Worm (Caenorhabditis elegans) whole organism, young adult: Measurements from ENCODE around the gene F23B2.7.

Experiments used
- B0035.1 ChIP-seq: sonication (generic microtip); optimal IDR thresholded peaks from 2 replicates; lab custom pipeline; 2016; ENCODE audit warnings: missing genetic modification characterization, mild to moderate bottlenecking, missing compliant biosample characterization, missing genotype, missing genetic modification reagents
- B0261.1 ChIP-seq: sonication (generic microtip); optimal IDR thresholded peaks from 2 replicates; lab custom pipeline; 2016; ENCODE audit warnings: mild to moderate bottlenecking, missing genetic modification characterization, moderate library complexity, missing compliant biosample characterization
- B0336.3 ChIP-seq: fragments of 200-800 bp; sonication (Bioruptor generic); IDR thresholded peaks from 2 replicates; pipeline ENCODE4 v1.3.6; 2022; ENCODE audit warnings: missing genetic modification characterization, missing compliant biosample characterization
- F33H1.4 ChIP-seq: fragments of 200-800 bp; sonication (Bioruptor generic); IDR thresholded peaks from 2 replicates; pipeline ENCODE4 v1.3.6; 2022; ENCODE audit warnings: missing genetic modification reagents, missing genetic modification characterization, missing compliant biosample characterization
- F57A8.1 ChIP-seq: fragments of 200-800 bp; sonication (Bioruptor generic); optimal IDR thresholded peaks from 2 replicates; lab custom pipeline; 2018; ENCODE audit warnings: mild to moderate bottlenecking, missing genetic modification characterization, moderate library complexity, missing compliant biosample characterization
- F57C9.4 ChIP-seq: sonication (generic microtip); optimal IDR thresholded peaks from 2 replicates; lab custom pipeline; 2017; ENCODE audit warnings: mild to moderate bottlenecking, missing genetic modification characterization, missing compliant biosample characterization
- K12H6.12 ChIP-seq: fragments of 200-800 bp; sonication (Bioruptor generic); optimal IDR thresholded peaks from 2 replicates; lab custom pipeline; 2018; ENCODE audit warnings: mild to moderate bottlenecking, missing genetic modification characterization, missing compliant biosample characterization
- T26A5.8 ChIP-seq: sonication (generic microtip); optimal IDR thresholded peaks from 2 replicates; lab custom pipeline; 2016; ENCODE audit warnings: missing genetic modification characterization, missing compliant biosample characterization
- Y56A3A.18 ChIP-seq: fragments of 200-800 bp; sonication (Bioruptor generic); IDR thresholded peaks from 2 replicates; pipeline ENCODE4 v1.3.6; 2022; ENCODE audit warnings: missing genetic modification reagents, missing genetic modification characterization, missing compliant biosample characterization
- Y79H2A.3 ChIP-seq: fragments of 200-800 bp; sonication (Bioruptor generic); conservative IDR thresholded peaks from 2 replicates; pipeline ENCODE4 v1.3.6; 2022; ENCODE audit warnings: missing genetic modification reagents, missing genetic modification characterization, missing compliant biosample characterization
- ama-1 ChIP-seq, 3 experiments: fragments of 150-350 bp in 1 of 3; sonication (generic microtip) in 2 of 3; optimal IDR thresholded peaks; 2 replicates each; lab custom pipeline; 2014 to 2018; ENCODE audit warnings: missing biosample characterization in 2 of 3, missing genetic modification characterization in 2 of 3, missing genetic modification reagents in 2 of 3
- atf-7 ChIP-seq: sonication (generic microtip); optimal IDR thresholded peaks from 2 replicates; lab custom pipeline; 2017; ENCODE audit warnings: mild to moderate bottlenecking, missing genetic modification characterization, missing compliant biosample characterization
- bed-2 ChIP-seq: fragments of 200-800 bp; sonication (Bioruptor generic); IDR thresholded peaks from 2 replicates; pipeline ENCODE4 v1.3.6; 2022; ENCODE audit warnings: missing genetic modification reagents, missing genetic modification characterization, missing compliant biosample characterization
- ccch-3 ChIP-seq: fragments of 200-800 bp; sonication (Bioruptor generic); optimal IDR thresholded peaks from 2 replicates; lab custom pipeline; 2018; ENCODE audit warnings: mild to moderate bottlenecking, missing genetic modification characterization, missing compliant biosample characterization
- cebp-1 ChIP-seq, 2 experiments: fragments of 200-800 bp in 1 of 2; sonication (Bioruptor generic) in 1 of 2; sonication (generic microtip) in 1 of 2; IDR thresholded peaks in 1 of 2; optimal IDR thresholded peaks in 1 of 2; 2 replicates each; pipeline versions ENCODE4 v1.3.6 to Lab custom; 2017 to 2022; ENCODE audit warnings: missing compliant biosample characterization in 2 of 2, missing genetic modification characterization in 2 of 2, mild to moderate bottlenecking in 1 of 2, missing genetic modification reagents in 1 of 2, moderate library complexity in 1 of 2
- ceh-100 ChIP-seq: fragments of 200-800 bp; sonication (Bioruptor generic); IDR thresholded peaks from 2 replicates; pipeline ENCODE4 v1.3.6; 2022; ENCODE audit warnings: missing genetic modification reagents, missing genetic modification characterization, missing compliant biosample characterization
- ceh-27 ChIP-seq: fragments of 200-800 bp; sonication (Bioruptor generic); optimal IDR thresholded peaks from 2 replicates; lab custom pipeline; 2018; ENCODE audit warnings: mild to moderate bottlenecking, missing genetic modification characterization, moderate library complexity, missing compliant biosample characterization
- ceh-91 ChIP-seq: fragments of 200-800 bp; sonication (Bioruptor generic); IDR thresholded peaks from 2 replicates; pipeline ENCODE4 v1.3.6; 2022; ENCODE audit warnings: missing genetic modification reagents, missing genetic modification characterization, missing compliant biosample characterization
- die-1 ChIP-seq: sonication (generic microtip); optimal IDR thresholded peaks from 2 replicates; lab custom pipeline; 2016; ENCODE audit warnings: missing genotype, mild to moderate bottlenecking, missing genetic modification characterization, missing compliant biosample characterization
- ekl-4 ChIP-seq: fragments of 200-800 bp; sonication (Bioruptor generic); IDR thresholded peaks from 2 replicates; pipeline ENCODE4 v1.3.6; 2022; ENCODE audit warnings: missing genetic modification reagents, missing genetic modification characterization, missing compliant biosample characterization
- fkh-3 ChIP-seq: sonication (generic microtip); optimal IDR thresholded peaks from 2 replicates; lab custom pipeline; 2016; ENCODE audit warnings: mild to moderate bottlenecking, missing genetic modification characterization, missing compliant biosample characterization
- hmg-20 ChIP-seq: fragments of 200-800 bp; sonication (Bioruptor generic); IDR thresholded peaks from 2 replicates; pipeline ENCODE4 v1.3.6; 2022; ENCODE audit warnings: missing genetic modification reagents, missing genetic modification characterization, missing compliant biosample characterization
- lin-35 ChIP-seq, 3 experiments: fragments of 150-350 bp in 2 of 3; sonication (generic microtip) in 1 of 3; optimal IDR thresholded peaks; 2 replicates each; lab custom pipeline; 2014 to 2018; ENCODE audit warnings: missing biosample characterization in 3 of 3, missing genetic modification characterization in 3 of 3, missing genetic modification reagents in 3 of 3
- lsl-1 ChIP-seq: fragments of 200-800 bp; sonication (Bioruptor generic); optimal IDR thresholded peaks from 2 replicates; lab custom pipeline; 2018; ENCODE audit warnings: mild to moderate bottlenecking, missing genetic modification characterization, moderate library complexity, missing compliant biosample characterization
- lsy-27 ChIP-seq: sonication (generic microtip); optimal IDR thresholded peaks from 2 replicates; lab custom pipeline; 2017; ENCODE audit warnings: missing genetic modification characterization, mild to moderate bottlenecking, missing compliant biosample characterization, antibody characterized with exemption, missing genotype, borderline replicate concordance; ENCODE audit not compliant: insufficient read depth
- madf-6 ChIP-seq: fragments of 200-800 bp; sonication (Bioruptor generic); IDR thresholded peaks from 2 replicates; pipeline ENCODE4 v1.3.6; 2022; ENCODE audit warnings: missing genetic modification reagents, missing genetic modification characterization, missing compliant biosample characterization
- madf-8 ChIP-seq: fragments of 200-800 bp; sonication (Bioruptor generic); conservative IDR thresholded peaks from 2 replicates; pipeline ENCODE4 v1.3.6; 2022; ENCODE audit warnings: missing genetic modification reagents, missing genetic modification characterization, missing compliant biosample characterization
- mcd-1 ChIP-seq: fragments of 200-800 bp; sonication (Bioruptor generic); IDR thresholded peaks from 2 replicates; pipeline ENCODE4 v1.3.6; 2022; ENCODE audit warnings: missing genetic modification reagents, missing genetic modification characterization, missing compliant biosample characterization
- mxl-1 ChIP-seq: sonication (generic microtip); optimal IDR thresholded peaks from 2 replicates; lab custom pipeline; 2016; ENCODE audit warnings: missing genetic modification characterization, missing compliant biosample characterization
- nfya-1 ChIP-seq: sonication (generic microtip); optimal IDR thresholded peaks from 2 replicates; lab custom pipeline; 2017; ENCODE audit warnings: antibody characterized with exemption, missing compliant biosample characterization, missing genetic modification characterization, borderline replicate concordance; ENCODE audit not compliant: insufficient read depth
- nhr-120 ChIP-seq: fragments of 200-800 bp; sonication (Bioruptor generic); IDR thresholded peaks from 2 replicates; pipeline ENCODE4 v1.3.6; 2022; ENCODE audit warnings: missing genetic modification characterization, missing compliant biosample characterization
- nhr-179 ChIP-seq: sonication (generic microtip); optimal IDR thresholded peaks from 2 replicates; lab custom pipeline; 2016; ENCODE audit warnings: mild to moderate bottlenecking, missing genetic modification characterization, missing compliant biosample characterization
- nhr-80 ChIP-seq: sonication (generic microtip); optimal IDR thresholded peaks from 2 replicates; lab custom pipeline; 2016; ENCODE audit warnings: missing genetic modification characterization, missing compliant biosample characterization
- nhr-90 ChIP-seq: sonication (generic microtip); optimal IDR thresholded peaks from 2 replicates; lab custom pipeline; 2016; ENCODE audit warnings: missing genotype, mild to moderate bottlenecking, missing genetic modification characterization, missing compliant biosample characterization
- rec-8 ChIP-seq, 2 experiments: sonication (generic microtip); optimal IDR thresholded peaks; 2 replicates each; lab custom pipeline; 2016; ENCODE audit warnings: mild to moderate bottlenecking in 2 of 2, missing genetic modification characterization in 2 of 2, missing genetic modification reagents in 2 of 2, missing genotype in 2 of 2, missing biosample characterization in 1 of 2, missing compliant biosample characterization in 1 of 2, moderate library complexity in 1 of 2
- repo-1 ChIP-seq: sonication (generic microtip); optimal IDR thresholded peaks from 2 replicates; lab custom pipeline; 2017; ENCODE audit warnings: mild to moderate bottlenecking, missing genetic modification characterization, missing compliant biosample characterization
- snpc-3.4 ChIP-seq: sonication (generic microtip); optimal IDR thresholded peaks from 2 replicates; lab custom pipeline; 2017; ENCODE audit warnings: missing genetic modification characterization, mild to moderate bottlenecking, missing compliant biosample characterization, antibody characterized with exemption, moderate library complexity, missing genotype, missing genetic modification reagents
- snpc-4 ChIP-seq, 5 experiments: fragments of 150-350 bp in 1 of 5; sonication (generic microtip) in 4 of 5; optimal IDR thresholded peaks; 2 replicates each; lab custom pipeline; 2014 to 2018; ENCODE audit warnings: missing genetic modification characterization in 5 of 5, missing biosample characterization in 3 of 5, antibody characterized with exemption in 2 of 5, mild to moderate bottlenecking in 2 of 5, missing compliant biosample characterization in 2 of 5, missing genotype in 2 of 5, moderate library complexity in 2 of 5, missing genetic modification reagents in 1 of 5
- somi-1 ChIP-seq: fragments of 200-800 bp; sonication (Bioruptor generic); optimal IDR thresholded peaks from 2 replicates; lab custom pipeline; 2018; ENCODE audit warnings: mild to moderate bottlenecking, missing genetic modification characterization, missing compliant biosample characterization
- sptf-2 ChIP-seq: fragments of 200-800 bp; sonication (Bioruptor generic); optimal IDR thresholded peaks from 2 replicates; lab custom pipeline; 2018; ENCODE audit warnings: mild to moderate bottlenecking, missing genetic modification characterization, missing compliant biosample characterization
- tbp1 ChIP-seq: fragments of 200-800 bp; sonication (Bioruptor generic); optimal IDR thresholded peaks from 2 replicates; lab custom pipeline; 2018; ENCODE audit warnings: mild to moderate bottlenecking, missing genetic modification characterization, missing compliant biosample characterization
- tbx-9 ChIP-seq: sonication (generic microtip); optimal IDR thresholded peaks from 2 replicates; lab custom pipeline; 2016; ENCODE audit warnings: borderline replicate concordance, missing genetic modification characterization, inconsistent platforms, missing compliant biosample characterization
- unc-130 ChIP-seq: sonication (generic microtip); optimal IDR thresholded peaks from 2 replicates; lab custom pipeline; 2016; ENCODE audit warnings: missing genetic modification reagents, missing genetic modification characterization, missing compliant biosample characterization
- zfh-2 ChIP-seq: fragments of 200-800 bp; sonication (Bioruptor generic); conservative IDR thresholded peaks from 2 replicates; pipeline ENCODE4 v1.3.6; 2022; ENCODE audit warnings: missing genetic modification reagents, missing genetic modification characterization, missing compliant biosample characterization
- zim-3 ChIP-seq: sonication (generic microtip); optimal IDR thresholded peaks from 2 replicates; lab custom pipeline; 2017; ENCODE audit warnings: mild to moderate bottlenecking, missing genetic modification characterization, moderate library complexity, missing compliant biosample characterization
- ztf-25 ChIP-seq: fragments of 200-800 bp; sonication (Bioruptor generic); IDR thresholded peaks from 2 replicates; pipeline ENCODE4 v1.3.6; 2022; ENCODE audit warnings: missing genetic modification reagents, missing genetic modification characterization, missing compliant biosample characterization

Gene F23B2.7

ce11 chrIV:9140172-9140805, 10.0 kb upstream of the F23B2.7 start (continued):
- TF ChIP-seq rec-8 (tag; optimal IDR thresholded peaks at IDR 0.05; lab: Kevin White, UChicago) (no peak), T26A5.8 (tag; lab: Kevin White, UChicago) (no peak), die-1 (tag; lab: Kevin White, UChicago) (no peak), K12H6.12 (tag; lab: Kevin White, UChicago) (no peak), B0035.1 (tag; lab: Kevin White, UChicago) (no peak), ztf-25 (no peak), Y79H2A.3 (GFP tag; lab: Robert Waterston, UW) (no peak), lsy-27 (tag; lab: Kevin White, UChicago) (no peak), zfh-2 (no peak), unc-130 (no peak), mxl-1 (no peak), ceh-91 (no peak), F57C9.4 (tag; lab: Kevin White, UChicago) (no peak), madf-6 (GFP tag; lab: Robert Waterston, UW) (peak; percentile 67), somi-1 (GFP tag; lab: Kevin White, UChicago) (no peak), B0336.3 (no peak), B0261.1 (tag; lab: Kevin White, UChicago) (no peak), ceh-100 (GFP tag; lab: Robert Waterston, UW) (no peak), nhr-179 (tag; lab: Kevin White, UChicago) (no peak), madf-8 (GFP tag; lab: Robert Waterston, UW) (no peak), cebp-1 (GFP tag; IDR thresholded peaks at IDR 0.05; lab: Robert Waterston, UW) (no peak), cebp-1 (tag; optimal IDR thresholded peaks at IDR 0.05; lab: Kevin White, UChicago) (no peak), tbp1 (GFP tag; lab: Kevin White, UChicago) (peak; percentile 73), snpc-4 (GFP tag; optimal IDR thresholded peaks at IDR 0.05; lab: Kevin White, UChicago) (peak; percentile 82), snpc-4 (tag; optimal IDR thresholded peaks at IDR 0.05; lab: Kevin White, UChicago) (peak; percentile 86 to 97 (median 94)), fkh-3 (tag; lab: Kevin White, UChicago) (no peak), ekl-4 (GFP tag; lab: Robert Waterston, UW) (no peak), F57A8.1 (no peak), ceh-27 (GFP tag; lab: Kevin White, UChicago) (no peak), Y56A3A.18 (no peak), sptf-2 (GFP tag; lab: Kevin White, UChicago) (no peak), tbx-9 (tag; lab: Kevin White, UChicago) (no peak), nfya-1 (tag; lab: Kevin White, UChicago) (no peak), F33H1.4 (GFP tag; lab: Robert Waterston, UW) (no peak), repo-1 (tag; lab: Kevin White, UChicago) (no peak), atf-7 (no peak), nhr-120 (GFP tag; lab: Robert Waterston, UW) (no peak), zim-3 (tag; lab: Kevin White, UChicago) (no peak), ama-1 (optimal IDR thresholded peaks at IDR 0.05; lab: Kevin White, UChicago) (no peak), ama-1 (GFP tag; optimal IDR thresholded peaks at IDR 0.05; lab: Kevin White, UChicago) (no peak), lin-35 (GFP tag; optimal IDR thresholded peaks at IDR 0.05; lab: Kevin White, UChicago) (no peak), nhr-90 (tag; lab: Kevin White, UChicago) (no peak), ccch-3 (GFP tag; lab: Kevin White, UChicago) (no peak), snpc-3.4 (tag; lab: Kevin White, UChicago) (peak; percentile 78), lsl-1 (GFP tag; lab: Kevin White, UChicago) (peak; percentile 45), bed-2 (GFP tag; lab: Robert Waterston, UW) (no peak), hmg-20 (GFP tag; lab: Robert Waterston, UW) (no peak), nhr-80 (tag; lab: Kevin White, UChicago) (no peak), mcd-1 (GFP tag; lab: Robert Waterston, UW) (no peak; the same call in 1 of the 2 replicates)
